Worm (Caenorhabditis elegans) whole organism, L3 larva: ENCODE results near the gene K09E3.7.

Experiments
- R02D3.7 ChIP-seq: fragments of 150-350 bp; optimal IDR thresholded peaks from 2 replicates; lab custom pipeline; 2014; ENCODE audit warnings: missing biosample characterization, missing genetic modification characterization
- ZK546.5 ChIP-seq: sonication (generic microtip); optimal IDR thresholded peaks from 2 replicates; lab custom pipeline; 2017; ENCODE audit warnings: missing biosample characterization, missing genetic modification characterization
- aly-2 ChIP-seq: fragments of 150-350 bp; optimal IDR thresholded peaks from 2 replicates; lab custom pipeline; 2014; ENCODE audit warnings: missing biosample characterization, missing genetic modification characterization
- ama-1 ChIP-seq: fragments of 150-350 bp; optimal IDR thresholded peaks from 2 replicates; lab custom pipeline; 2018
- ceh-28 ChIP-seq: fragments of 150-350 bp; optimal IDR thresholded peaks from 2 replicates; lab custom pipeline; 2014; ENCODE audit warnings: missing biosample characterization, missing genetic modification reagents, missing genetic modification characterization
- ceh-82 ChIP-seq: fragments of 150-350 bp; optimal IDR thresholded peaks from 2 replicates; lab custom pipeline; 2014; ENCODE audit warnings: missing biosample characterization, missing genetic modification characterization
- ceh-9 ChIP-seq: sonication (generic microtip); optimal IDR thresholded peaks from 2 replicates; lab custom pipeline; 2018; ENCODE audit warnings: missing biosample characterization, missing genetic modification characterization
- daf-12 ChIP-seq: fragments of 150-350 bp; optimal IDR thresholded peaks from 2 replicates; lab custom pipeline; 2014; ENCODE audit warnings: missing biosample characterization, missing genetic modification reagents, missing genetic modification characterization
- egl-5 ChIP-seq: fragments of 150-350 bp; optimal IDR thresholded peaks from 2 replicates; lab custom pipeline; 2017; ENCODE audit warnings: missing biosample characterization, missing genetic modification reagents, missing genetic modification characterization, inconsistent platforms
- elt-1 ChIP-seq: fragments of 150-350 bp; optimal IDR thresholded peaks from 2 replicates; lab custom pipeline; 2014; ENCODE audit warnings: missing biosample characterization, missing genetic modification characterization
- elt-2 ChIP-seq: sonication (generic microtip); optimal IDR thresholded peaks from 2 replicates; lab custom pipeline; 2016; ENCODE audit warnings: missing genetic modification reagents, mild to moderate bottlenecking, missing genetic modification characterization, missing compliant biosample characterization
- elt-3 ChIP-seq, 3 experiments: fragments of 150-350 bp in 1 of 3; sonication (generic microtip) in 2 of 3; optimal IDR thresholded peaks; 2 replicates in 2 of 3; 4 replicates in 1 of 3; lab custom pipeline; 2014 to 2017; ENCODE audit warnings: missing biosample characterization in 3 of 3, missing genetic modification characterization in 3 of 3
- fkh-10 ChIP-seq: sonication (generic microtip); optimal IDR thresholded peaks from 2 replicates; lab custom pipeline; 2017; ENCODE audit warnings: missing biosample characterization, missing genetic modification reagents, missing genetic modification characterization
- fkh-2 ChIP-seq: fragments of 150-350 bp; optimal IDR thresholded peaks from 2 replicates; lab custom pipeline; 2014; ENCODE audit warnings: missing biosample characterization, missing genetic modification reagents, missing genetic modification characterization
- fos-1 ChIP-seq: fragments of 150-350 bp; optimal IDR thresholded peaks from 2 replicates; lab custom pipeline; 2014; ENCODE audit warnings: missing biosample characterization, missing genetic modification characterization
- hmg-11 ChIP-seq: sonication (generic microtip); optimal IDR thresholded peaks from 2 replicates; lab custom pipeline; 2016; ENCODE audit warnings: missing genetic modification characterization, missing compliant biosample characterization
- jun-1 ChIP-seq: fragments of 150-350 bp; optimal IDR thresholded peaks from 2 replicates; lab custom pipeline; 2014; ENCODE audit warnings: missing biosample characterization, missing genetic modification reagents, missing genetic modification characterization
- lin-15B ChIP-seq: fragments of 150-350 bp; optimal IDR thresholded peaks from 2 replicates; lab custom pipeline; 2014; ENCODE audit warnings: missing biosample characterization, missing genetic modification characterization
- lin-39 ChIP-seq: fragments of 150-350 bp; optimal IDR thresholded peaks from 2 replicates; lab custom pipeline; 2018; ENCODE audit warnings: missing biosample characterization, missing genetic modification reagents, missing genetic modification characterization
- lsy-12 ChIP-seq: sonication (generic microtip); optimal IDR thresholded peaks from 2 replicates; lab custom pipeline; 2016; ENCODE audit warnings: mild to moderate bottlenecking, missing genetic modification characterization, missing compliant biosample characterization
- mdl-1 ChIP-seq: fragments of 150-350 bp; optimal IDR thresholded peaks from 2 replicates; lab custom pipeline; 2014; ENCODE audit warnings: missing biosample characterization, missing genetic modification characterization
- mml-1 ChIP-seq: fragments of 150-350 bp; sonication (generic microtip); optimal IDR thresholded peaks from 3 replicates; lab custom pipeline; 2014; ENCODE audit warnings: missing biosample characterization, missing genetic modification characterization
- nfya-1 ChIP-seq: sonication (generic microtip); optimal IDR thresholded peaks from 2 replicates; lab custom pipeline; 2017; ENCODE audit warnings: missing genetic modification characterization, mild to moderate bottlenecking, missing compliant biosample characterization, antibody characterized with exemption, moderate library complexity; ENCODE audit not compliant: insufficient read depth
- nhr-12 ChIP-seq: fragments of 150-350 bp; optimal IDR thresholded peaks from 2 replicates; lab custom pipeline; 2014; ENCODE audit warnings: missing biosample characterization, missing genetic modification characterization
- nhr-23 ChIP-seq: fragments of 150-350 bp; optimal IDR thresholded peaks from 2 replicates; lab custom pipeline; 2014; ENCODE audit warnings: missing biosample characterization, missing genetic modification reagents, missing genetic modification characterization
- nhr-237 ChIP-seq: fragments of 150-350 bp; optimal IDR thresholded peaks from 2 replicates; lab custom pipeline; 2014; ENCODE audit warnings: missing biosample characterization, missing genetic modification characterization
- nhr-25 ChIP-seq: sonication (generic microtip); optimal IDR thresholded peaks from 2 replicates; lab custom pipeline; 2017; ENCODE audit warnings: missing biosample characterization, missing genetic modification characterization
- nhr-28 ChIP-seq: fragments of 150-350 bp; optimal IDR thresholded peaks from 2 replicates; lab custom pipeline; 2014; ENCODE audit warnings: missing biosample characterization, missing genetic modification characterization
- nhr-67 ChIP-seq: fragments of 150-350 bp; optimal IDR thresholded peaks from 2 replicates; lab custom pipeline; 2014; ENCODE audit warnings: missing biosample characterization, missing genetic modification characterization
- nhr-76 ChIP-seq: fragments of 150-350 bp; sonication (generic microtip); optimal IDR thresholded peaks from 5 replicates; lab custom pipeline; 2014; ENCODE audit warnings: missing biosample characterization, missing genetic modification characterization
- nhr-77 ChIP-seq: fragments of 150-350 bp; optimal IDR thresholded peaks from 2 replicates; lab custom pipeline; 2014; ENCODE audit warnings: missing biosample characterization, missing genetic modification characterization
- pha-4 ChIP-seq: fragments of 150-350 bp; optimal IDR thresholded peaks from 2 replicates; lab custom pipeline; 2014; ENCODE audit warnings: missing biosample characterization, missing genetic modification reagents, missing genetic modification characterization
- pqm-1 ChIP-seq: fragments of 150-350 bp; optimal IDR thresholded peaks from 2 replicates; lab custom pipeline; 2017; ENCODE audit warnings: missing biosample characterization, missing genetic modification characterization, inconsistent platforms
- sea-2 ChIP-seq: fragments of 150-350 bp; sonication (generic microtip); optimal IDR thresholded peaks from 4 replicates; lab custom pipeline; 2014; ENCODE audit warnings: missing biosample characterization, missing genetic modification reagents, missing genetic modification characterization
- skn-1 ChIP-seq: fragments of 150-350 bp; optimal IDR thresholded peaks from 2 replicates; lab custom pipeline; 2014; ENCODE audit warnings: missing biosample characterization, missing genetic modification characterization
- snpc-4 ChIP-seq: fragments of 150-350 bp; optimal IDR thresholded peaks from 2 replicates; lab custom pipeline; 2014; ENCODE audit warnings: missing biosample characterization, missing genetic modification characterization
- tbx-2 ChIP-seq: sonication (generic microtip); optimal IDR thresholded peaks from 2 replicates; lab custom pipeline; 2016; ENCODE audit warnings: mild to moderate bottlenecking, missing genetic modification characterization, missing compliant biosample characterization
- unc-39 ChIP-seq: sonication (generic microtip); optimal IDR thresholded peaks from 4 replicates; lab custom pipeline; 2017; ENCODE audit warnings: missing biosample characterization, missing genetic modification characterization
- unc-62 ChIP-seq: fragments of 150-350 bp; sonication (generic microtip); optimal IDR thresholded peaks from 4 replicates; lab custom pipeline; 2014; ENCODE audit warnings: missing biosample characterization, missing genetic modification reagents, missing genetic modification characterization
- zag-1 ChIP-seq: fragments of 150-350 bp; optimal IDR thresholded peaks from 2 replicates; lab custom pipeline; 2014; ENCODE audit warnings: missing biosample characterization, missing genetic modification characterization
- ztf-11 ChIP-seq: fragments of 150-350 bp; optimal IDR thresholded peaks from 2 replicates; lab custom pipeline; 2014; ENCODE audit warnings: missing biosample characterization, missing genetic modification characterization
- ztf-4 ChIP-seq: fragments of 150-350 bp; optimal IDR thresholded peaks from 2 replicates; lab custom pipeline; 2014; ENCODE audit warnings: missing biosample characterization, missing genetic modification characterization

K09E3.7 gene

ce11 chrX:17134427-17134826, at the start of gene K09E3.7:
TSS of gene K09E3.7 (minus strand) at chrX:17134527.
- TF ChIP-seq daf-12 (tag; lab: Kevin White, UChicago) (no peak), nfya-1 (tag; lab: Kevin White, UChicago) (no peak)
- TF ChIP-seq, all 47 proteins: peak for 0

ce11 chrX:17181220-17181619, 46.9 kb upstream of the K09E3.7 start:
- TF ChIP-seq nhr-23 (tag; lab: Kevin White, UChicago) (peak; percentile 71), nhr-237 (no peak), snpc-4 (peak; percentile 75), skn-1 (tag; lab: Kevin White, UChicago) (peak; percentile 50), lin-15B (tag; lab: Kevin White, UChicago) (peak; percentile 0), ceh-82 (peak; percentile 34), elt-2 (tag; lab: Kevin White, UChicago) (peak; percentile 31), unc-39 (no peak), elt-1 (tag; lab: Kevin White, UChicago) (no peak), lin-39 (tag; lab: Kevin White, UChicago) (peak; percentile 30), aly-2 (tag; lab: Kevin White, UChicago) (no peak), nhr-12 (no peak), fkh-10 (GFP tag; lab: Kevin White, UChicago) (no peak), hmg-11 (no peak), pqm-1 (tag; lab: Kevin White, UChicago) (peak; percentile 19), zag-1 (tag; lab: Kevin White, UChicago) (no peak), nhr-25 (tag; lab: Kevin White, UChicago) (peak; percentile 61), mml-1 (no peak), elt-3 (tag; optimal IDR thresholded peaks at IDR 0.05; lab: Kevin White, UChicago) (no peak), fkh-2 (tag; lab: Kevin White, UChicago) (no peak), unc-62 (GFP tag; lab: Kevin White, UChicago) (no peak), nhr-77 (tag; lab: Kevin White, UChicago) (peak; percentile 91), ceh-9 (no peak), fos-1 (no peak), mdl-1 (tag; lab: Kevin White, UChicago) (no peak), ama-1 (lab: Kevin White, UChicago) (no peak), nhr-76 (no peak), lsy-12 (no peak), ztf-11 (tag; lab: Kevin White, UChicago) (no peak), R02D3.7 (tag; lab: Kevin White, UChicago) (peak; percentile 46), nhr-28 (tag; lab: Kevin White, UChicago) (no peak), pha-4 (tag; lab: Kevin White, UChicago) (peak; percentile 79), nhr-67 (tag; lab: Kevin White, UChicago) (no peak), tbx-2 (tag; lab: Kevin White, UChicago) (peak; percentile 56), daf-12 (tag; lab: Kevin White, UChicago) (no peak), ceh-28 (peak; percentile 59), ZK546.5 (tag; lab: Kevin White, UChicago) (no peak), jun-1 (tag; lab: Kevin White, UChicago) (peak; percentile 76), nfya-1 (tag; lab: Kevin White, UChicago) (peak; percentile 61), egl-5 (no peak), sea-2 (GFP tag; lab: Kevin White, UChicago) (no peak)

ce11 chrX:17180135-17180534, 45.8 kb upstream of the K09E3.7 start:
- no peak for TF ChIP-seq tbx-2 (tag; lab: Kevin White, UChicago)
- TF ChIP-seq R02D3.7 (tag; lab: Kevin White, UChicago) = no peak
- TF ChIP-seq ztf-4 (tag; lab: Kevin White, UChicago) = no peak
- TF ChIP-seq nhr-67 (tag; lab: Kevin White, UChicago) = no peak
